Worm (Caenorhabditis elegans) whole organism, L2 larva: ENCODE results near the gene K10D11.2.

ENCODE experiments used
- R02D3.7 ChIP-seq: fragments of 150-350 bp; optimal IDR thresholded peaks from 2 replicates; lab custom pipeline; 2014; ENCODE audit warnings: missing biosample characterization, missing genetic modification characterization
- alr-1 ChIP-seq: fragments of 150-350 bp; optimal IDR thresholded peaks from 2 replicates; lab custom pipeline; 2014; ENCODE audit warnings: missing biosample characterization, missing genetic modification characterization
- fos-1 ChIP-seq: fragments of 150-350 bp; optimal IDR thresholded peaks from 2 replicates; lab custom pipeline; 2014; ENCODE audit warnings: missing biosample characterization, missing genetic modification characterization
- lin-13 ChIP-seq: fragments of 150-350 bp; optimal IDR thresholded peaks from 2 replicates; lab custom pipeline; 2014; ENCODE audit warnings: missing biosample characterization, missing genetic modification reagents, missing genetic modification characterization
- lsy-2 ChIP-seq, 2 experiments: fragments of 150-350 bp in 1 of 2; sonication (generic microtip) in 1 of 2; optimal IDR thresholded peaks; 2 replicates each; lab custom pipeline; 2014 to 2017; ENCODE audit warnings: missing biosample characterization in 2 of 2, missing genetic modification characterization in 2 of 2
- nhr-77 ChIP-seq: fragments of 150-350 bp; optimal IDR thresholded peaks from 2 replicates; lab custom pipeline; 2014; ENCODE audit warnings: missing biosample characterization, missing genetic modification characterization
- skn-1 ChIP-seq: sonication (generic microtip); optimal IDR thresholded peaks from 2 replicates; lab custom pipeline; 2017; ENCODE audit warnings: missing biosample characterization, missing genetic modification characterization
- unc-39 ChIP-seq: fragments of 150-350 bp; optimal IDR thresholded peaks from 2 replicates; lab custom pipeline; 2014; ENCODE audit warnings: missing biosample characterization, missing genetic modification characterization
- ztf-11 ChIP-seq: sonication (generic microtip); optimal IDR thresholded peaks from 2 replicates; lab custom pipeline; 2017; ENCODE audit warnings: missing biosample characterization, missing genetic modification characterization

DNA sequence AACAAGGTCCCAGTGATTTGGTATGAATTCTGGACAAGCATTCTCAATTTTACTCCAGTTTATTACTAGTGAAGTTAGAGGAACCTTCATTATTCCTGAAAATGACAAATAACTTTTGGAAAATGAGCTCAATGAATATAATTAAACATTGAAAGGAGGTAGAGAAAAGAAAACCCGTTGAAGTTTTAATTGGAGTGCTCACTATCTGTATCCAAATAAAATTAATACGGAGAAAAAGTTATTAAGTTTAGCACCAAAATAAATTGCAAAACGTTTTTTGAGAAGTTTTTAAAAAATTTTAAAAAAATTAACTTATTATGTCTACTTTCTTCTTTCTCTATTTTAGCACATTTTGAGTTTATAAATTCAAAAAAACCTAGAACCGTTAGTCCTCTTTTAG lies 32.3 kb upstream of the K10D11.2 start, which contains the start of gene F55G11.1:
- TF ChIP-seq lsy-2 (tag; optimal IDR thresholded peaks at IDR 0.05; lab: Kevin White, UChicago): no peak
- TF ChIP-seq skn-1: no peak
- TF ChIP-seq R02D3.7: no peak
- no peak for TF ChIP-seq lin-13
- TF ChIP-seq fos-1 (tag; lab: Kevin White, UChicago): no peak
- TF ChIP-seq nhr-77 (tag; lab: Kevin White, UChicago): no peak
- TF ChIP-seq unc-39 (tag; lab: Kevin White, UChicago): no peak
- no peak for TF ChIP-seq ztf-11 (tag; lab: Kevin White, UChicago)
- TF ChIP-seq alr-1 (tag; lab: Kevin White, UChicago): no peak
